Fruit fly (Drosophila melanogaster): Measurements from ENCODE around the gene CG3191.

Gene CG3191

dm6 chrX:2255035-2255434 lies 3.2 kb upstream of the CG3191 start:
- no peak for TF ChIP-seq CG12605 (GFP tag; IDR thresholded peaks at IDR 0.05)
- TF ChIP-seq CG8301 (tag; optimal IDR thresholded peaks at IDR 0.05): no peak
- no peak for TF ChIP-seq rn (GFP tag; IDR thresholded peaks at IDR 0.05)
- TF ChIP-seq EcR (GFP tag; optimal IDR thresholded peaks at IDR 0.05): peak; percentile 68
- TF ChIP-seq CG32121 (GFP tag; IDR thresholded peaks at IDR 0.05): no peak
- no peak for TF ChIP-seq CG17806 (tag; optimal IDR thresholded peaks at IDR 0.05)
- peak; percentile 22; the same call in 1 of the 2 replicates for TF ChIP-seq Ets98B (GFP tag; IDR thresholded peaks at IDR 0.05)
- TF ChIP-seq CG34367 (tag; optimal IDR thresholded peaks at IDR 0.05): no peak
- no peak for TF ChIP-seq Pif1A (GFP tag; optimal IDR thresholded peaks at IDR 0.05)

DNA sequence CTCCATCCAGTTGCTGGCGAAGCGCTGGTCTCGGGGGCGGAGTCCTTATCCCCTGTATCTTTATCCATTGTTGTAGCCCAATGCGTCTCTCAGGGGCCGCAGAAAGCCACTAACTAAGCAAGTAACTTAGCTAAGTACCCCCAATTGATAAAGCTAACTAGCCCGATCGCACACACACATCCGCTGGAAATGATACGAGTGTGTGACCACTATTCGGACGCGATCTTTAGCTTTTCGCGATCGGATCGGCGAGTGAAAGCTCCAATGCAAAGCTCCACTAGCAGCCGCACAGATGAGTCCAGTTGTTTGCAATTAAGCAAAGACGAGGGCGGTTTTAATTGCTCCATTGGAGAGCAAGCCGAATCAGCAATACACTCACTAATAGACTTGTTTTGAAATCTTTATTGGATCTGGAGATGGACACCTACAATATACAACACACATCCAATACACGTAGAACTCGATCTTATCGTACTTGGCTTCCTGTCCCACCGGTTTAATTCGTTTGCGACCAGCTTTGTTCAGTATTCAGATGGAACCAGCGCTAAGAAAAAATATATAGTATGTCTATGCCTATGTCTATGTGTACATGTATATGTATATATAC lies 2.3 kb upstream of the CG3191 start, which contains the start of gene CG3091:
TSS of gene CG3091 (minus strand) at position 178 of the 607 bp plus-strand sequence.
- TF ChIP-seq CG13204 (GFP tag; optimal IDR thresholded peaks at IDR 0.05) (no peak), Ets98B (GFP tag; IDR thresholded peaks at IDR 0.05) (peak; percentile 73), CG4496 (GFP tag; IDR thresholded peaks at IDR 0.05) (peak; percentile 55; the same call in 1 of the 3 replicates), CG17806 (tag; optimal IDR thresholded peaks at IDR 0.05) (no peak), fd96Ca (GFP tag; IDR thresholded peaks at IDR 0.05) (peak; percentile 70; the same call in 2 of the 3 replicates), CG32121 (GFP tag; IDR thresholded peaks at IDR 0.05) (peak; percentile 75)

- TF ChIP-seq CG32121 (GFP tag; IDR thresholded peaks at IDR 0.05) (no peak), CG14655 (GFP tag; optimal IDR thresholded peaks at IDR 0.05) (no peak), CG8301 (tag; optimal IDR thresholded peaks at IDR 0.05) (no peak), gl (tag; optimal IDR thresholded peaks at IDR 0.05) (no peak), CG4496 (GFP tag; IDR thresholded peaks at IDR 0.05) (no peak), CG8159 (tag; optimal IDR thresholded peaks at IDR 0.05) (no peak), EcR (GFP tag; optimal IDR thresholded peaks at IDR 0.05) (no peak), Snoo (tag; optimal IDR thresholded peaks at IDR 0.05) (no peak)
Measured at dm6 chrX:2249763-2250162, 2.0 kb downstream of the CG3191 start, which contains the start of gene crn. Gene crn (minus strand): TSS chrX:2249983.

dm6 chrX:2245931-2246330 lies 5.9 kb downstream of the CG3191 start, which contains the start of gene Or2a:
Gene Or2a (plus strand): TSS chrX:2246231.
- TF ChIP-seq CG10348 (GFP tag; IDR thresholded peaks at IDR 0.05) (no peak), CG9948 (tag; optimal IDR thresholded peaks at IDR 0.05) (no peak), CG8301 (tag; optimal IDR thresholded peaks at IDR 0.05) (no peak), CG13204 (GFP tag; optimal IDR thresholded peaks at IDR 0.05) (no peak), CG4496 (GFP tag; IDR thresholded peaks at IDR 0.05) (no peak), CG14655 (GFP tag; optimal IDR thresholded peaks at IDR 0.05) (no peak), EcR (GFP tag; optimal IDR thresholded peaks at IDR 0.05) (no peak), Ets98B (GFP tag; IDR thresholded peaks at IDR 0.05) (no peak), CG8159 (tag; optimal IDR thresholded peaks at IDR 0.05) (no peak), CG17806 (tag; optimal IDR thresholded peaks at IDR 0.05) (no peak), Snoo (tag; optimal IDR thresholded peaks at IDR 0.05) (no peak), CG15710 (tag; optimal IDR thresholded peaks at IDR 0.05) (no peak), CG32121 (GFP tag; IDR thresholded peaks at IDR 0.05) (no peak), Pif1B (GFP tag; optimal IDR thresholded peaks at IDR 0.05) (no peak), Pif1A (GFP tag; optimal IDR thresholded peaks at IDR 0.05) (no peak), rn (GFP tag; IDR thresholded peaks at IDR 0.05) (no peak), CG34367 (tag; optimal IDR thresholded peaks at IDR 0.05) (no peak), fd96Ca (GFP tag; IDR thresholded peaks at IDR 0.05) (no peak)

dm6 chrX:2244753-2245152 lies 7.0 kb downstream of the CG3191 start:
- no peak for TF ChIP-seq CG4496 (GFP tag; IDR thresholded peaks at IDR 0.05)
- no peak for TF ChIP-seq CG14655 (GFP tag; optimal IDR thresholded peaks at IDR 0.05)
- TF ChIP-seq CG34367 (tag; optimal IDR thresholded peaks at IDR 0.05): no peak
- TF ChIP-seq CG13204 (GFP tag; optimal IDR thresholded peaks at IDR 0.05): no peak
- no peak for TF ChIP-seq Snoo (tag; optimal IDR thresholded peaks at IDR 0.05)
- no peak for TF ChIP-seq CG10348 (GFP tag; IDR thresholded peaks at IDR 0.05)
- no peak for TF ChIP-seq D1 (tag; optimal IDR thresholded peaks at IDR 0.05)

dm6 chrX:2242897-2243296 lies 8.9 kb downstream of the CG3191 start:
- TF ChIP-seq CG14655 (GFP tag; optimal IDR thresholded peaks at IDR 0.05) (no peak), gl (tag; optimal IDR thresholded peaks at IDR 0.05) (no peak), CG32121 (GFP tag; IDR thresholded peaks at IDR 0.05) (no peak), Snoo (tag; optimal IDR thresholded peaks at IDR 0.05) (no peak), Ets98B (GFP tag; IDR thresholded peaks at IDR 0.05) (no peak), Pif1A (GFP tag; optimal IDR thresholded peaks at IDR 0.05) (no peak), CG12605 (GFP tag; IDR thresholded peaks at IDR 0.05) (no peak), CG4496 (GFP tag; IDR thresholded peaks at IDR 0.05) (no peak), fd96Ca (GFP tag; IDR thresholded peaks at IDR 0.05) (no peak), CG34367 (tag; optimal IDR thresholded peaks at IDR 0.05) (no peak), CG10348 (GFP tag; IDR thresholded peaks at IDR 0.05) (no peak), CG8159 (tag; optimal IDR thresholded peaks at IDR 0.05) (no peak)

dm6 chrX:2241842-2242241 lies 10.0 kb downstream of the CG3191 start, which contains the start of gene kz:
Gene kz (minus strand): TSS chrX:2242035.
- TF ChIP-seq D1 (tag; optimal IDR thresholded peaks at IDR 0.05) (no peak), EcR (GFP tag; optimal IDR thresholded peaks at IDR 0.05) (no peak), CG9948 (tag; optimal IDR thresholded peaks at IDR 0.05) (no peak), Pif1B (GFP tag; optimal IDR thresholded peaks at IDR 0.05) (no peak), CG32121 (GFP tag; IDR thresholded peaks at IDR 0.05) (no peak)
